Fruit fly (Drosophila melanogaster) whole organism, embryonic: ENCODE results near the gene CG34338.
A peak's percentile ranks its signal among the peaks of the same experiment; 100 is the strongest.

ENCODE experiments used
- Atf-2 ChIP-seq: fragments of 200-800 bp; sonication (Bioruptor generic); optimal IDR thresholded peaks from 2 replicates; lab custom pipeline; 2016; ENCODE audit warnings: missing biosample characterization, missing genetic modification characterization
- Atf3 ChIP-seq: fragments of 200-800 bp; sonication (Bioruptor generic); optimal IDR thresholded peaks from 3 replicates; lab custom pipeline; 2016; ENCODE audit warnings: missing biosample characterization, missing genetic modification characterization
- Bteb2 ChIP-seq: fragments of 200-800 bp; sonication (Bioruptor generic); optimal IDR thresholded peaks from 2 replicates; lab custom pipeline; 2016; ENCODE audit warnings: missing biosample characterization, missing genetic modification characterization
- CG10267 ChIP-seq: fragments of 200-800 bp; sonication (Bioruptor generic); optimal IDR thresholded peaks from 2 replicates; lab custom pipeline; 2018; ENCODE audit warnings: missing biosample characterization, mild to moderate bottlenecking, missing genetic modification characterization, moderate library complexity
- CG10366 ChIP-seq: fragments of 200-800 bp; sonication (Bioruptor generic); IDR thresholded peaks from 2 replicates; pipeline ENCODE4 v1.3.6; 2022; ENCODE audit warnings: missing biosample characterization, missing genetic modification characterization
- CG11398 ChIP-seq: fragments of 200-800 bp; sonication (Bioruptor generic); optimal IDR thresholded peaks from 2 replicates; lab custom pipeline; 2016; ENCODE audit warnings: missing biosample characterization, missing genetic modification characterization
- CG12744 ChIP-seq: fragments of 200-800 bp; sonication (Bioruptor generic); optimal IDR thresholded peaks from 2 replicates; lab custom pipeline; 2016; ENCODE audit warnings: missing biosample characterization, missing genetic modification characterization
- CG13894 ChIP-seq: fragments of 200-800 bp; sonication (Bioruptor generic); optimal IDR thresholded peaks from 3 replicates; lab custom pipeline; 2018; ENCODE audit warnings: missing biosample characterization, mild to moderate bottlenecking, missing genetic modification characterization, moderate library complexity
- CG14050 ChIP-seq: fragments of 200-800 bp; sonication (Bioruptor generic); IDR thresholded peaks from 3 replicates; pipeline ENCODE4 v1.3.6; 2022; ENCODE audit warnings: missing biosample characterization, missing genetic modification characterization
- CG15479 ChIP-seq: fragments of 200-800 bp; sonication (Bioruptor generic); optimal IDR thresholded peaks from 3 replicates; lab custom pipeline; 2019; ENCODE audit warnings: missing biosample characterization, mild to moderate bottlenecking, missing genetic modification characterization, moderate library complexity
- CG15514 ChIP-seq: fragments of 200-800 bp; sonication (Bioruptor generic); optimal IDR thresholded peaks from 3 replicates; lab custom pipeline; 2017; ENCODE audit warnings: missing biosample characterization, missing genetic modification characterization, mild to moderate bottlenecking, moderate library complexity, missing genetic modification reagents
- CG17328 ChIP-seq: fragments of 200-800 bp; sonication (Bioruptor generic); IDR thresholded peaks from 2 replicates; pipeline ENCODE4 v1.3.6; 2022; ENCODE audit warnings: missing biosample characterization, missing genetic modification characterization
- CG17361 ChIP-seq: fragments of 200-800 bp; sonication (Bioruptor generic); IDR thresholded peaks from 3 replicates; pipeline ENCODE4 v1.3.6; 2022; ENCODE audit warnings: missing biosample characterization, missing genetic modification characterization
- CG17568 ChIP-seq: fragments of 200-800 bp; sonication (Bioruptor generic); optimal IDR thresholded peaks from 2 replicates; lab custom pipeline; 2018; ENCODE audit warnings: missing biosample characterization, mild to moderate bottlenecking, missing genetic modification characterization, moderate library complexity
- CG1832 ChIP-seq: fragments of 200-800 bp; sonication (Bioruptor generic); optimal IDR thresholded peaks from 2 replicates; lab custom pipeline; 2017; ENCODE audit warnings: missing biosample characterization, mild to moderate bottlenecking, missing genetic modification characterization, inconsistent platforms
- CG2712 ChIP-seq: fragments of 200-800 bp; optimal IDR thresholded peaks from 3 replicates; lab custom pipeline; 2019; ENCODE audit warnings: missing biosample characterization, mild to moderate bottlenecking, missing genetic modification characterization, moderate library complexity
- CG30020 ChIP-seq: fragments of 200-800 bp; optimal IDR thresholded peaks from 2 replicates; lab custom pipeline; 2019; ENCODE audit warnings: missing biosample characterization, mild to moderate bottlenecking, missing genetic modification characterization, moderate library complexity
- CG32767 ChIP-seq: fragments of 200-800 bp; sonication (Bioruptor generic); IDR thresholded peaks from 2 replicates; pipeline ENCODE4 v1.3.6; 2022; ENCODE audit warnings: missing biosample characterization, missing genetic modification characterization
- CG3281 ChIP-seq: fragments of 200-800 bp; sonication (Bioruptor generic); optimal IDR thresholded peaks from 3 replicates; lab custom pipeline; 2017; ENCODE audit warnings: missing biosample characterization, mild to moderate bottlenecking, missing genetic modification characterization
- CG3726 ChIP-seq: fragments of 200-800 bp; sonication (Bioruptor generic); IDR thresholded peaks from 3 replicates; pipeline ENCODE4, ENCODE4 v1.3.6; 2022; ENCODE audit warnings: missing biosample characterization, missing genetic modification characterization
- CG7357 ChIP-seq: fragments of 200-800 bp; sonication (Bioruptor generic); IDR thresholded peaks from 3 replicates; pipeline ENCODE4 v1.3.6; 2022; ENCODE audit warnings: missing biosample characterization, missing genetic modification characterization
- CG8089 ChIP-seq: fragments of 200-800 bp; sonication (Bioruptor generic); optimal IDR thresholded peaks from 3 replicates; lab custom pipeline; 2016; ENCODE audit warnings: missing biosample characterization, missing genetic modification characterization
- Ets65A ChIP-seq: fragments of 200-800 bp; sonication (Bioruptor generic); peaks from one replicate; lab custom pipeline; 2016; ENCODE audit warnings: missing biosample characterization, missing genetic modification characterization
- Gsc ChIP-seq: fragments of 200-800 bp; sonication (Bioruptor generic); IDR thresholded peaks from 2 replicates; pipeline ENCODE4 v1.3.6; 2022; ENCODE audit warnings: missing biosample characterization, missing genetic modification characterization
- H2.0 ChIP-seq: fragments of 200-800 bp; sonication (Bioruptor generic); IDR thresholded peaks from 2 replicates; pipeline ENCODE4 v1.3.6; 2022; ENCODE audit warnings: missing biosample characterization, missing genetic modification characterization
- HLH3B ChIP-seq: fragments of 200-800 bp; sonication (Bioruptor generic); IDR thresholded peaks from 2 replicates; pipeline ENCODE4 v1.3.6; 2022; ENCODE audit warnings: missing biosample characterization, missing genetic modification characterization
- HLH4C ChIP-seq: fragments of 200-800 bp; sonication (Bioruptor generic); IDR thresholded peaks from 3 replicates; pipeline ENCODE4 v1.3.6; 2022; ENCODE audit warnings: missing biosample characterization, missing genetic modification characterization; ENCODE audit not compliant: partially characterized antibody
- HLHmδ ChIP-seq: fragments of 200-800 bp; sonication (Bioruptor generic); optimal IDR thresholded peaks from 2 replicates; lab custom pipeline; 2018; ENCODE audit warnings: missing biosample characterization, mild to moderate bottlenecking, missing genetic modification characterization, moderate library complexity
- Hr39 ChIP-seq: fragments of >200 bp; optimal IDR thresholded peaks from 2 replicates; lab custom pipeline; 2017
- MBD-R2 ChIP-seq: fragments of 200-800 bp; sonication (Bioruptor generic); IDR thresholded peaks from 2 replicates; pipeline ENCODE4 v1.3.6; 2022; ENCODE audit warnings: missing biosample characterization, missing genetic modification characterization
- Meics ChIP-seq: fragments of 200-800 bp; sonication (Bioruptor generic); optimal IDR thresholded peaks from 2 replicates; lab custom pipeline; 2017; ENCODE audit warnings: missing biosample characterization, mild to moderate bottlenecking, missing genetic modification characterization
- Poxn ChIP-seq: fragments of 200-800 bp; sonication (Bioruptor generic); IDR thresholded peaks from 2 replicates; pipeline ENCODE4 v1.3.6; 2022; ENCODE audit warnings: missing biosample characterization, missing genetic modification characterization
- Sox100B ChIP-seq: fragments of 200-800 bp; sonication (Bioruptor generic); optimal IDR thresholded peaks from 3 replicates; lab custom pipeline; 2018; ENCODE audit warnings: missing biosample characterization, mild to moderate bottlenecking, missing genetic modification characterization
- Sry-δ ChIP-seq: fragments of 200-800 bp; sonication (Bioruptor generic); optimal IDR thresholded peaks from 2 replicates; lab custom pipeline; 2016; ENCODE audit warnings: missing biosample characterization, missing genetic modification characterization
- bab2 ChIP-seq: fragments of 200-800 bp; sonication (Bioruptor generic); optimal IDR thresholded peaks from 2 replicates; lab custom pipeline; 2016; ENCODE audit warnings: missing biosample characterization, missing genetic modification characterization
- bowl ChIP-seq: fragments of 200-800 bp; sonication (Bioruptor generic); IDR thresholded peaks from 2 replicates; pipeline ENCODE4 v1.3.6; 2022; ENCODE audit warnings: missing biosample characterization, missing genetic modification characterization
- bsh ChIP-seq, 2 experiments: fragments of 200-800 bp; sonication (Bioruptor generic); optimal IDR thresholded peaks; 2 replicates each; lab custom pipeline; 2017 to 2018; ENCODE audit warnings: mild to moderate bottlenecking in 2 of 2, missing biosample characterization in 2 of 2, missing genetic modification characterization in 2 of 2, moderate library complexity in 1 of 2
- cg ChIP-seq: fragments of 200-800 bp; sonication (Bioruptor generic); optimal IDR thresholded peaks from 3 replicates; lab custom pipeline; 2019; ENCODE audit warnings: missing biosample characterization, mild to moderate bottlenecking, missing genetic modification characterization, moderate library complexity
- ci ChIP-seq: fragments of 200-800 bp; sonication (Bioruptor generic); IDR thresholded peaks from 3 replicates; pipeline ENCODE4 v1.3.6; 2022; ENCODE audit warnings: missing biosample characterization, missing genetic modification characterization
- dan ChIP-seq: fragments of 200-800 bp; sonication (Bioruptor generic); IDR thresholded peaks from 2 replicates; pipeline ENCODE4 v1.3.6; 2022; ENCODE audit warnings: missing biosample characterization, missing genetic modification characterization
- disco-r ChIP-seq: fragments of 200-800 bp; sonication (Bioruptor generic); optimal IDR thresholded peaks from 2 replicates; lab custom pipeline; 2016; ENCODE audit warnings: missing biosample characterization, missing genetic modification characterization
- dmrt99B ChIP-seq: fragments of 200-800 bp; sonication (Bioruptor generic); optimal IDR thresholded peaks from 2 replicates; lab custom pipeline; 2018; ENCODE audit warnings: missing biosample characterization, mild to moderate bottlenecking, missing genetic modification characterization, moderate library complexity
- emc ChIP-seq: fragments of 200-800 bp; sonication (Bioruptor generic); optimal IDR thresholded peaks from 2 replicates; lab custom pipeline; 2016; ENCODE audit warnings: missing biosample characterization, missing genetic modification characterization
- fd64A ChIP-seq: fragments of 200-800 bp; sonication (Bioruptor generic); optimal IDR thresholded peaks from 3 replicates; lab custom pipeline; 2018; ENCODE audit warnings: missing biosample characterization, mild to moderate bottlenecking, missing genetic modification characterization
- grn ChIP-seq: fragments of 200-800 bp; sonication (Bioruptor generic); optimal IDR thresholded peaks from 3 replicates; lab custom pipeline; 2017; ENCODE audit warnings: missing biosample characterization, missing genetic modification characterization
- gt ChIP-seq: fragments of 200-800 bp; sonication (Bioruptor generic); IDR thresholded peaks from 2 replicates; pipeline ENCODE4 v1.3.6; 2022; ENCODE audit warnings: missing biosample characterization, missing genetic modification characterization
- hkb ChIP-seq, 2 experiments: fragments of 200-800 bp in 1 of 2; fragments of >200 bp in 1 of 2; sonication (Bioruptor generic) in 1 of 2; IDR thresholded peaks in 1 of 2; optimal IDR thresholded peaks in 1 of 2; 2 replicates each; pipeline versions ENCODE4 v1.3.6 to Lab custom; 2017 to 2022; ENCODE audit warnings: missing biosample characterization in 1 of 2, missing genetic modification characterization in 1 of 2
- insv ChIP-seq, 2 experiments: fragments of 200-800 bp; sonication (Bioruptor generic); optimal IDR thresholded peaks; 3 replicates each; lab custom pipeline; 2016 to 2018; ENCODE audit warnings: missing biosample characterization in 2 of 2, missing genetic modification characterization in 2 of 2
- ken ChIP-seq: fragments of 200-800 bp; sonication (Bioruptor generic); IDR thresholded peaks from 3 replicates; pipeline ENCODE4 v1.3.6; 2022; ENCODE audit warnings: missing biosample characterization, missing genetic modification characterization
- lmd ChIP-seq: fragments of 200-800 bp; sonication (Bioruptor generic); IDR thresholded peaks from 2 replicates; pipeline ENCODE4 v1.3.6; 2022; ENCODE audit warnings: missing biosample characterization, missing genetic modification characterization
- pan ChIP-seq, 4 experiments: fragments of >200 bp in 3 of 4; fragments of 200-800 bp in 1 of 4; sonication (Bioruptor generic) in 1 of 4; optimal IDR thresholded peaks in 3 of 4; IDR thresholded peaks in 1 of 4; 2 replicates each; pipeline versions ENCODE4 v1.3.6 to Lab custom; 2017 to 2022; ENCODE audit warnings: missing biosample characterization in 2 of 4, missing genetic modification characterization in 2 of 4, mixed read lengths in 1 of 4
- wek ChIP-seq: fragments of 200-800 bp; sonication (Bioruptor generic); optimal IDR thresholded peaks from 3 replicates; lab custom pipeline; 2018; ENCODE audit warnings: missing biosample characterization, mild to moderate bottlenecking, missing genetic modification characterization, moderate library complexity

CG34338 gene

DNA sequence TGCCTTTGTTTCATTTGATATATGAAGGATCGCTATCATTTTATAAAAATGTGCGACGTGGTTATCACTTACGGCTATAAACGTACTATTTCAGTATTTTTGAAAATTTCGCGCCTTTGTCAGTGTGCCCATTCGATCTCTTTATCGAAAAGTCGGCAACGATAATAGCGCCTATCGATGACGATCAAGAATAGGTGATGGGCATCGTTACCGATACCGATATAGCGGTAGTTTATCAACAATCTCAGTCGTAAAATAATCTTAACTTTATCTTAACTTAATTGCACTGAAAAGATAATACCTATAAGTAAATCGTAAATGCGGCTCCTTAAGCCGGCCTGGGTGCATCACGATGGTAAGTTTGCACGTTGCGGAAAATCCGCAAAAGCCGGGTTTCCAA, 46.6 kb upstream of the CG34338 start, which contains the start of gene Hira (continued):
- TF ChIP-seq CG12744 (GFP tag; lab: Kevin White, UChicago) (no peak), Sox100B (GFP tag; lab: Kevin White, UChicago) (no peak), CG14050 (GFP tag; lab: Robert Waterston, UW) (no peak), CG11398 (GFP tag; lab: Kevin White, UChicago) (no peak), CG32767 (no peak), cg (GFP tag; lab: Kevin White, UChicago) (no peak), CG13894 (no peak), Bteb2 (no peak), lmd (GFP tag; lab: Robert Waterston, UW) (no peak), HLH3B (no peak), bab2 (GFP tag; lab: Kevin White, UChicago) (no peak), pan (optimal IDR thresholded peaks at IDR 0.05; lab: Kevin White, UChicago) (no peak), pan (GFP tag; optimal IDR thresholded peaks at IDR 0.05 in 1 of 2, IDR thresholded peaks at IDR 0.05 in 1 of 2) (no peak), Meics (GFP tag; lab: Kevin White, UChicago) (no peak), CG3726 (GFP tag; lab: Robert Waterston, UW) (no peak), CG10267 (tag; lab: Kevin White, UChicago) (peak; percentile 42), CG7357 (GFP tag; lab: Robert Waterston, UW) (no peak), bowl (no peak), HLH4C (GFP tag; lab: Robert Waterston, UW) (peak; percentile 93), CG15479 (no peak), Gsc (no peak), CG3281 (no peak), CG10366 (GFP tag; lab: Robert Waterston, UW) (no peak), CG30020 (tag; lab: Kevin White, UChicago) (no peak), bsh (GFP tag; optimal IDR thresholded peaks at IDR 0.05; lab: Kevin White, UChicago) (no peak), fd64A (GFP tag; lab: Kevin White, UChicago) (no peak), CG17361 (GFP tag; lab: Robert Waterston, UW) (no peak), CG17328 (no peak), Hr39 (no peak), grn (GFP tag; lab: Kevin White, UChicago) (peak; percentile 98), CG17568 (GFP tag; lab: Kevin White, UChicago) (no peak), MBD-R2 (GFP tag; lab: Robert Waterston, UW) (peak; percentile 80), Atf3 (GFP tag; lab: Kevin White, UChicago) (no peak), disco-r (GFP tag; lab: Kevin White, UChicago) (no peak), ken (GFP tag; lab: Robert Waterston, UW) (no peak), wek (GFP tag; lab: Kevin White, UChicago) (no peak), CG1832 (no peak), CG15514 (peak; percentile 69), Sry-δ (GFP tag; lab: Kevin White, UChicago) (peak; percentile 87), HLHmδ (GFP tag; lab: Kevin White, UChicago) (no peak), CG2712 (peak; percentile 8), insv (GFP tag; optimal IDR thresholded peaks at IDR 0.05; lab: Kevin White, UChicago) (peak in 1 of 2 experiments; percentile 34), ci (GFP tag; lab: Robert Waterston, UW) (no peak), Atf-2 (GFP tag; lab: Kevin White, UChicago) (no peak), dmrt99B (tag; lab: Kevin White, UChicago) (no peak), Poxn (GFP tag; lab: Robert Waterston, UW) (no peak), gt (no peak), dan (no peak), Ets65A (GFP tag; lab: Kevin White, UChicago) (no peak), emc (no peak), H2.0 (GFP tag; lab: Robert Waterston, UW) (no peak), CG8089 (no peak), hkb (optimal IDR thresholded peaks at IDR 0.05; lab: Kevin White, UChicago) (no peak), hkb (GFP tag; IDR thresholded peaks at IDR 0.05; lab: Robert Waterston, UW) (no peak)
